Worm (Caenorhabditis elegans): Measurements from ENCODE around the gene acl-14.

DNA sequence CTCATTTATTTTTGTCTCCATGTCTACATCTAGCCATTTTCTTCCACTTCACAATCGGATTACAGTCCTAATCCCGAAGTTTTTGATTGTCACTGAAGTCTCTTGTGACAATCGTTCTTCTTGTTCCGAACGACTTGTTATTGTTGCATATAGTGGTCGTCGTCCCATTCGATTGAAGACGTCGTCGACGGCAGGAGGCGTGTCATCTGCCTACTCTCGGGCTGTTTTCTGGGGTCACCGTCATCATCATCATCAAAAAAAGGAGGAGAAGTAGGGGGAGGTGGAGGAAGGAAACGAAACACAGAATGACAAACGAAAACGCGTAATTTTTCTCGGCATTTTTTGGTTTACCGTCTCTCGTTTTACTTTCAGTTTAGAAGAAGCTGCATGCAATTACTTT lies 28.3 kb downstream of the acl-14 start, which contains the start of gene F44A2.3:
- TF ChIP-seq snpc-4 (tag; optimal IDR thresholded peaks at IDR 0.05) (no peak), unc-62 (GFP tag; optimal IDR thresholded peaks at IDR 0.05 in 1 of 2) (no peak), unc-62 (tag; optimal IDR thresholded peaks at IDR 0.05) (no peak), fkh-10 (GFP tag; optimal IDR thresholded peaks at IDR 0.05) (no peak), daf-12 (tag; optimal IDR thresholded peaks at IDR 0.05) (no peak), unc-39 (tag; optimal IDR thresholded peaks at IDR 0.05) (no peak), nhr-6 (tag; optimal IDR thresholded peaks at IDR 0.05) (no peak), lin-1 (GFP tag; IDR thresholded peaks at IDR 0.05) (no peak), ztf-7 (tag; optimal IDR thresholded peaks at IDR 0.05) (no peak)
